Worm (Caenorhabditis elegans) whole organism, late embryonic: ENCODE measurements around the gene C13G5.2.

Experiments
- C08G9.2 ChIP-seq: sonication (generic microtip); optimal IDR thresholded peaks from 2 replicates; lab custom pipeline; 2016; ENCODE audit warnings: mild to moderate bottlenecking, missing genetic modification characterization, moderate library complexity, missing compliant biosample characterization
- C38D4.7 ChIP-seq: fragments of 200-800 bp; sonication (Bioruptor generic); optimal IDR thresholded peaks from 2 replicates; lab custom pipeline; 2018; ENCODE audit warnings: mild to moderate bottlenecking, missing genetic modification characterization, moderate library complexity, missing compliant biosample characterization
- F13H6.1 ChIP-seq: sonication (generic microtip); optimal IDR thresholded peaks from 2 replicates; lab custom pipeline; 2016; ENCODE audit warnings: missing genetic modification characterization, missing compliant biosample characterization
- K02D7.2 ChIP-seq: sonication (generic microtip); optimal IDR thresholded peaks from 2 replicates; lab custom pipeline; 2017; ENCODE audit warnings: mild to moderate bottlenecking, missing genetic modification characterization, missing compliant biosample characterization
- K09A11.1 ChIP-seq: sonication (generic microtip); optimal IDR thresholded peaks from 2 replicates; lab custom pipeline; 2017; ENCODE audit warnings: antibody characterized with exemption, mild to moderate bottlenecking, missing genetic modification characterization, missing compliant biosample characterization; ENCODE audit not compliant: insufficient read depth
- T23F11.4 ChIP-seq: fragments of 200-800 bp; sonication (Bioruptor generic); optimal IDR thresholded peaks from 2 replicates; lab custom pipeline; 2018; ENCODE audit warnings: mild to moderate bottlenecking, missing genetic modification characterization, missing compliant biosample characterization
- Y22D7AL.16 ChIP-seq: sonication (generic microtip); optimal IDR thresholded peaks from 2 replicates; lab custom pipeline; 2016; ENCODE audit warnings: missing genetic modification characterization, missing compliant biosample characterization
- ahr-1 ChIP-seq: sonication (generic microtip); optimal IDR thresholded peaks from 2 replicates; lab custom pipeline; 2016; ENCODE audit warnings: missing genetic modification characterization, missing compliant biosample characterization
- ceh-18 ChIP-seq: sonication (generic microtip); optimal IDR thresholded peaks from 2 replicates; lab custom pipeline; 2016; ENCODE audit warnings: missing genetic modification characterization, missing compliant biosample characterization
- ceh-19 ChIP-seq: fragments of 200-800 bp; sonication (Bioruptor generic); optimal IDR thresholded peaks from 2 replicates; lab custom pipeline; 2018; ENCODE audit warnings: mild to moderate bottlenecking, missing genetic modification characterization, missing compliant biosample characterization
- ceh-30 ChIP-seq: fragments of 150-350 bp; optimal IDR thresholded peaks from 2 replicates; lab custom pipeline; 2014; ENCODE audit warnings: missing biosample characterization, missing genetic modification characterization
- ceh-45 ChIP-seq: fragments of 200-800 bp; sonication (Bioruptor generic); IDR thresholded peaks from 2 replicates; pipeline ENCODE4 v1.3.6; 2022; ENCODE audit warnings: missing genetic modification reagents, missing genetic modification characterization, missing compliant biosample characterization
- ceh-48 ChIP-seq: sonication (generic microtip); optimal IDR thresholded peaks from 2 replicates; lab custom pipeline; 2016; ENCODE audit warnings: missing genetic modification characterization, inconsistent platforms, missing compliant biosample characterization
- dve-1 ChIP-seq: sonication (generic microtip); optimal IDR thresholded peaks from 2 replicates; lab custom pipeline; 2017; ENCODE audit warnings: antibody characterized with exemption, mild to moderate bottlenecking, missing genetic modification characterization, missing compliant biosample characterization
- elt-2 ChIP-seq: sonication (generic microtip); optimal IDR thresholded peaks from 2 replicates; lab custom pipeline; 2016; ENCODE audit warnings: missing genetic modification reagents, missing genetic modification characterization, missing compliant biosample characterization
- ets-4 ChIP-seq: sonication (generic microtip); optimal IDR thresholded peaks from 2 replicates; lab custom pipeline; 2016; ENCODE audit warnings: missing genetic modification characterization, missing compliant biosample characterization
- eyg-1 ChIP-seq: sonication (generic microtip); optimal IDR thresholded peaks from 2 replicates; lab custom pipeline; 2016; ENCODE audit warnings: missing genotype, missing genetic modification characterization, missing compliant biosample characterization
- fax-1 ChIP-seq: sonication (generic microtip); optimal IDR thresholded peaks from 2 replicates; lab custom pipeline; 2016; ENCODE audit warnings: missing genotype, missing genetic modification characterization, missing compliant biosample characterization
- hlh-15 ChIP-seq: sonication (generic microtip); optimal IDR thresholded peaks from 2 replicates; lab custom pipeline; 2016; ENCODE audit warnings: missing genetic modification characterization, missing compliant biosample characterization
- hlh-30 ChIP-seq: sonication (generic microtip); optimal IDR thresholded peaks from 2 replicates; lab custom pipeline; 2017; ENCODE audit warnings: antibody characterized with exemption, missing genetic modification characterization, missing compliant biosample characterization; ENCODE audit not compliant: insufficient read depth
- hlh-6 ChIP-seq: sonication (generic microtip); optimal IDR thresholded peaks from 2 replicates; lab custom pipeline; 2016; ENCODE audit warnings: missing genotype, missing genetic modification characterization, missing compliant biosample characterization
- hlh-8 ChIP-seq: sonication (generic microtip); optimal IDR thresholded peaks from 2 replicates; lab custom pipeline; 2016; ENCODE audit warnings: missing genotype, missing genetic modification characterization, missing compliant biosample characterization
- lim-6 ChIP-seq: sonication (generic microtip); optimal IDR thresholded peaks from 2 replicates; lab custom pipeline; 2016; ENCODE audit warnings: missing genetic modification characterization, missing compliant biosample characterization
- nfya-1 ChIP-seq: sonication (generic microtip); optimal IDR thresholded peaks from 2 replicates; lab custom pipeline; 2017; ENCODE audit warnings: missing genetic modification characterization, mild to moderate bottlenecking, missing compliant biosample characterization, antibody characterized with exemption, moderate library complexity
- nhr-232 ChIP-seq: sonication (generic microtip); optimal IDR thresholded peaks from 2 replicates; lab custom pipeline; 2016; ENCODE audit warnings: missing genetic modification characterization, missing compliant biosample characterization
- pag-3 ChIP-seq: sonication (generic microtip); optimal IDR thresholded peaks from 2 replicates; lab custom pipeline; 2016; ENCODE audit warnings: missing compliant biosample characterization, missing genetic modification characterization, borderline replicate concordance
- pha-4 ChIP-seq: fragments of 150-350 bp; optimal IDR thresholded peaks from 2 replicates; lab custom pipeline; 2018; ENCODE audit warnings: missing biosample characterization, missing genetic modification reagents, missing genetic modification characterization
- pqm-1 ChIP-seq: sonication (generic microtip); optimal IDR thresholded peaks from 2 replicates; lab custom pipeline; 2016; ENCODE audit warnings: missing genetic modification characterization, missing compliant biosample characterization
- pros-1 ChIP-seq: fragments of 150-350 bp; optimal IDR thresholded peaks from 2 replicates; lab custom pipeline; 2014; ENCODE audit warnings: missing biosample characterization, missing genetic modification reagents, missing genetic modification characterization
- rnt-1 ChIP-seq: sonication (generic microtip); optimal IDR thresholded peaks from 2 replicates; lab custom pipeline; 2016; ENCODE audit warnings: missing genetic modification characterization, missing compliant biosample characterization
- sdc-2 ChIP-seq: sonication (generic microtip); optimal IDR thresholded peaks from 2 replicates; lab custom pipeline; 2016; ENCODE audit warnings: missing genotype, missing genetic modification characterization, missing compliant biosample characterization
- syd-9 ChIP-seq: sonication (generic microtip); optimal IDR thresholded peaks from 2 replicates; lab custom pipeline; 2016; ENCODE audit warnings: mild to moderate bottlenecking, missing genetic modification characterization, moderate library complexity, missing compliant biosample characterization
- tbx-2 ChIP-seq: sonication (generic microtip); optimal IDR thresholded peaks from 2 replicates; lab custom pipeline; 2016; ENCODE audit warnings: missing genetic modification characterization, missing compliant biosample characterization
- tbx-7 ChIP-seq: sonication (generic microtip); optimal IDR thresholded peaks from 2 replicates; lab custom pipeline; 2016; ENCODE audit warnings: missing genotype, missing genetic modification characterization, missing compliant biosample characterization
- ttx-3 ChIP-seq: sonication (generic microtip); optimal IDR thresholded peaks from 2 replicates; lab custom pipeline; 2016; ENCODE audit warnings: missing genetic modification reagents, missing genetic modification characterization, missing compliant biosample characterization
- unc-42 ChIP-seq: sonication (generic microtip); optimal IDR thresholded peaks from 2 replicates; lab custom pipeline; 2016; ENCODE audit warnings: missing genotype, missing genetic modification characterization, missing compliant biosample characterization
- unc-55 ChIP-seq: sonication (generic microtip); optimal IDR thresholded peaks from 2 replicates; lab custom pipeline; 2017; ENCODE audit warnings: missing biosample characterization, missing genetic modification reagents, missing genetic modification characterization
- ztf-16 ChIP-seq: sonication (generic microtip); optimal IDR thresholded peaks from 2 replicates; lab custom pipeline; 2017; ENCODE audit warnings: missing genetic modification characterization, missing compliant biosample characterization

C13G5.2 gene

ce11 chrIII:8618412-8618960 lies at the start of gene C13G5.2:
Gene C13G5.2, minus strand, starts transcription at chrIII:8618462.
- TF ChIP-seq nfya-1 (tag; lab: Kevin White, UChicago) (no peak), ceh-45 (GFP tag; lab: Robert Waterston, UW) (no peak), tbx-7 (tag; lab: Kevin White, UChicago) (no peak), C38D4.7 (GFP tag; lab: Kevin White, UChicago) (no peak), ceh-30 (tag; lab: Kevin White, UChicago) (no peak), fax-1 (tag; lab: Kevin White, UChicago) (no peak), sdc-2 (no peak), F13H6.1 (no peak), unc-42 (tag; lab: Kevin White, UChicago) (no peak), pag-3 (tag; lab: Kevin White, UChicago) (no peak), Y22D7AL.16 (tag; lab: Kevin White, UChicago) (no peak), hlh-8 (tag; lab: Kevin White, UChicago) (no peak)
- TF ChIP-seq, all 69 proteins: peak for 0

- TF ChIP-seq pag-3 (tag; lab: Kevin White, UChicago): no peak
- no peak for TF ChIP-seq tbx-7 (tag; lab: Kevin White, UChicago)
- no peak for TF ChIP-seq eyg-1 (tag; lab: Kevin White, UChicago)
- TF ChIP-seq pha-4: no peak
- TF ChIP-seq dve-1: no peak
- no peak for TF ChIP-seq F13H6.1
- no peak for TF ChIP-seq K02D7.2
- TF ChIP-seq ets-4 (tag; lab: Kevin White, UChicago): no peak
- no peak for TF ChIP-seq hlh-15 (tag; lab: Kevin White, UChicago)
- no peak for TF ChIP-seq ceh-48
These were observed 49.1 kb upstream of the C13G5.2 start, which contains the start of gene dpy-19 for ce11 chrIII:8667382-8667781. Gene dpy-19, minus strand, starts transcription at chrIII:8667482.

ce11 chrIII:8664897-8665388 lies 46.7 kb upstream of the C13G5.2 start, which contains the start of gene F22B7.1:
Gene F22B7.1, plus strand, starts transcription at chrIII:8665338.
- no peak for TF ChIP-seq ahr-1 (tag; lab: Kevin White, UChicago)
- TF ChIP-seq hlh-30 (tag; lab: Kevin White, UChicago): peak; percentile 21

- TF ChIP-seq nhr-232 (tag; lab: Kevin White, UChicago): no peak
- peak; percentile 49 for TF ChIP-seq pros-1
These were observed 44.9 kb upstream of the C13G5.2 start for ce11 chrIII:8663143-8663542.

- TF ChIP-seq nfya-1 (tag; lab: Kevin White, UChicago) (peak; percentile 58), ttx-3 (tag; lab: Kevin White, UChicago) (no peak), hlh-30 (tag; lab: Kevin White, UChicago) (peak; percentile 33), elt-2 (tag; lab: Kevin White, UChicago) (peak; percentile 69), unc-55 (GFP tag; lab: Kevin White, UChicago) (peak; percentile 94), hlh-8 (tag; lab: Kevin White, UChicago) (peak; percentile 33), ceh-18 (tag; lab: Kevin White, UChicago) (peak; percentile 96), ceh-19 (GFP tag; lab: Kevin White, UChicago) (no peak), hlh-6 (tag; lab: Kevin White, UChicago) (no peak), F13H6.1 (peak; percentile 72), K09A11.1 (tag; lab: Kevin White, UChicago) (peak; percentile 20), ztf-16 (tag; lab: Kevin White, UChicago) (peak; percentile 10), pqm-1 (tag; lab: Kevin White, UChicago) (peak; percentile 80), dve-1 (peak; percentile 62), syd-9 (tag; lab: Kevin White, UChicago) (no peak), C08G9.2 (tag; lab: Kevin White, UChicago) (no peak), eyg-1 (tag; lab: Kevin White, UChicago) (no peak), tbx-2 (tag; lab: Kevin White, UChicago) (peak; percentile 78), T23F11.4 (GFP tag; lab: Kevin White, UChicago) (peak; percentile 42), rnt-1 (tag; lab: Kevin White, UChicago) (peak; percentile 71), lim-6 (no peak)
These were observed 40.1 kb upstream of the C13G5.2 start for ce11 chrIII:8658367-8658761.
